Fruit fly (Drosophila melanogaster): ENCODE measurements around the gene CG14042.

Gene CG14042

dm6 chr2L:5052367-5052914, 14.9 kb downstream of the CG14042 start, which contains the start of gene senju (continued):
- TF ChIP-seq CG17328 (GFP tag; IDR thresholded peaks at IDR 0.05) (peak; percentile 92), CrebB (tag; optimal IDR thresholded peaks at IDR 0.05) (peak; percentile 69), slp2 (GFP tag; optimal IDR thresholded peaks at IDR 0.05) (peak; percentile 51), CG3281 (GFP tag; optimal IDR thresholded peaks at IDR 0.05) (peak; percentile 78), Spps (tag; optimal IDR thresholded peaks at IDR 0.05) (peak; percentile 46), CG10565 (GFP tag; optimal IDR thresholded peaks at IDR 0.05) (no peak), Xrp1 (GFP tag; IDR thresholded peaks at IDR 0.05) (peak; percentile 81; the same call in 1 of the 2 replicates), crp (GFP tag; optimal IDR thresholded peaks at IDR 0.05) (peak; percentile 92 to 99), shn (GFP tag; optimal IDR thresholded peaks at IDR 0.05) (peak; percentile 86), amos (GFP tag; IDR thresholded peaks at IDR 0.05; ENCODE audit: partially characterized antibody) (peak; percentile 54), CG15601 (tag; optimal IDR thresholded peaks at IDR 0.05) (peak; percentile 45), CG14710 (tag; optimal IDR thresholded peaks at IDR 0.05) (peak; percentile 69), vnd (GFP tag; IDR thresholded peaks at IDR 0.05; ENCODE audit: partially characterized antibody) (peak; percentile 23; the same call in 1 of the 3 replicates), br (optimal IDR thresholded peaks at IDR 0.05) (no peak), gro (GFP tag; optimal IDR thresholded peaks at IDR 0.05) (peak; percentile 90), NC2β (GFP tag; optimal IDR thresholded peaks at IDR 0.05) (peak; percentile 82), org-1 (GFP tag; optimal IDR thresholded peaks at IDR 0.05) (peak; percentile 85), sr (GFP tag; IDR thresholded peaks at IDR 0.05) (peak; percentile 88), CG34376 (GFP tag; optimal IDR thresholded peaks at IDR 0.05) (peak; percentile 95), Doc3 (GFP tag; IDR thresholded peaks at IDR 0.05; ENCODE audit: partially characterized antibody) (no peak), MESR4 (GFP tag; optimal IDR thresholded peaks at IDR 0.05) (peak; percentile 99), sna (GFP tag; IDR thresholded peaks at IDR 0.05; ENCODE audit: partially characterized antibody) (no peak), gsb-n (tag; optimal IDR thresholded peaks at IDR 0.05) (peak; percentile 69), lilli (GFP tag; optimal IDR thresholded peaks at IDR 0.05) (peak; percentile 94), Sry-δ (GFP tag; optimal IDR thresholded peaks at IDR 0.05) (peak; percentile 45), kah (GFP tag; optimal IDR thresholded peaks at IDR 0.05) (peak; percentile 21), tup (GFP tag; optimal IDR thresholded peaks at IDR 0.05) (no peak), cwo (GFP tag; optimal IDR thresholded peaks at IDR 0.05) (peak; percentile 79), CG7271 (tag; optimal IDR thresholded peaks at IDR 0.05) (no peak), dm (GFP tag; optimal IDR thresholded peaks at IDR 0.05) (peak; percentile 95), pb (GFP tag; optimal IDR thresholded peaks at IDR 0.05) (peak; percentile 79), fd102C (GFP tag; optimal IDR thresholded peaks at IDR 0.05) (no peak), CG12155 (GFP tag; optimal IDR thresholded peaks at IDR 0.05) (peak; percentile 85), usp (GFP tag; optimal IDR thresholded peaks at IDR 0.05) (no peak), CG6683 (GFP tag; optimal IDR thresholded peaks at IDR 0.05) (peak; percentile 70), CG13296 (GFP tag; optimal IDR thresholded peaks at IDR 0.05) (peak; percentile 80), CG16813 (GFP tag; IDR thresholded peaks at IDR 0.05; ENCODE audit: partially characterized antibody) (peak; percentile 39; the same call in 1 of the 3 replicates), pfk (GFP tag; optimal IDR thresholded peaks at IDR 0.05) (peak; percentile 75), CG4360 (GFP tag; IDR thresholded peaks at IDR 0.05) (peak; percentile 51; the same call in 1 of the 2 replicates), CG6654 (GFP tag; optimal IDR thresholded peaks at IDR 0.05) (peak; percentile 60), CG18619 (GFP tag; optimal IDR thresholded peaks at IDR 0.05) (peak; percentile 87), az2 (GFP tag; optimal IDR thresholded peaks at IDR 0.05) (peak; percentile 88), CG9797 (GFP tag; optimal IDR thresholded peaks at IDR 0.05) (peak; percentile 61), croc (GFP tag; conservative IDR thresholded peaks at IDR 0.05) (peak; percentile 27; the same call in 1 of the 3 replicates), CG16779 (GFP tag; IDR thresholded peaks at IDR 0.05) (peak; percentile 53), CG30403 (GFP tag; optimal IDR thresholded peaks at IDR 0.05) (peak; percentile 90), tna (GFP tag; IDR thresholded peaks at IDR 0.05; ENCODE audit: partially characterized antibody) (no peak), CG2678 (tag; optimal IDR thresholded peaks at IDR 0.05) (peak; percentile 83), knrl (GFP tag; IDR thresholded peaks at IDR 0.05; ENCODE audit: partially characterized antibody) (peak; percentile 27; the same call in 1 of the 3 replicates)
